Worm (Caenorhabditis elegans): ENCODE data around the gene srbc-44.

DNA sequence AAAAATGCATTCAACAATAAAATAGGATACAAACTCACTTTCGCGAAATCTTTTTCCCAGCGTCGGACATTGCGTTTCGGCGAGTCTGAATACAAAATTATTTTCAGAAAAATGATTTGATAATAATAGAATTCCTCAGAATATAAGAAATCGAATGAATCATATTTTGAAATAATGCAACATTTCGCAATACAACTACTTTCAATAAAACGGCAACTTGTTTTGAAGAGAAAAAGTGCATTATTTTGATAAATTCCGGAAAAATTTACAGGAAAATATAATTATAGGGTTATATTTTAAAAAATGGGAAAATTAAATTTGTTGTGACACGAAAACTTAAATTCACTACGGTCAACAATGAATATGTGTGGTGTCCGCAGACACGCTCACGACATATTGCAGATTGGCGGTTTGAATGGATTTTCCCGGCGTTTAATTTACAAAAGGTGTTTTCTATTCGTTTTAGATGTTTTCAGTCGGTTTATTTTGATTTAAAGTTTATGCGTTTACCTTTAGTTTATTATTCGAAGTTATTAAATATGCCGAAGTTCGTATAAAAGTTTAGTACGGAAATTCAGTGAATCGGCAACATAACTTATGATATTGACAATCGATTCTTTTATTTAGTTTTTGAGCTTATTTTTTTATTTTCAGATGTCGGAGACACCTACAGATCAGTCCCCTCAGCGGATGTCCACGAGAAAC is 24.9 kb downstream of the srbc-44 start, which contains the start of the genes abcf-1 and scc-3:
- TF ChIP-seq elt-1 (tag; optimal IDR thresholded peaks at IDR 0.05; ENCODE audit: borderline replicate concordance, insufficient read depth), result no peak
- TF ChIP-seq pha-4 (tag; optimal IDR thresholded peaks at IDR 0.05), result no peak
- no peak for TF ChIP-seq tbx-8 (GFP tag; optimal IDR thresholded peaks at IDR 0.05)
- TF ChIP-seq drap-1 (GFP tag; optimal IDR thresholded peaks at IDR 0.05), result no peak
- no peak for TF ChIP-seq unc-62 (GFP tag; optimal IDR thresholded peaks at IDR 0.05)
